Worm (Caenorhabditis elegans): Measurements from ENCODE around the gene clec-230.

DNA sequence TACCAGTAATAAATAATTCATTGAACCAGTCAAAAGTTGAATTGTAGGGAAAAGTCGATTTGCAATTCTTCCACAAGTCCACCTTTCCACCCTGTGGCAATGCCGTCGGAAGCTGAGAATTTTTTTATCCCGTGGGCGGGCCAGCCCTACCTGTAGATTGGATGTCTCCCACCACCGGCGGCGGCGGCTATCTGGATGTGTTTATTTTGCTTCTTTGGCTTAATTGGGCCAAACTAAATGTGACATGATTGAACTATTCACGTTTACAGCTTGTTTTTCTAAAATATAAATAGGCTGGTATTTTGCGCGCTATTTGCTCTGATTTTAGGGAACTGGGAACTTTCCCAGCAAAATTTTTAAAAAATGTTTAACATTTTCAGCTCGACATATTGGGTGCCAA lies 4.5 kb downstream of the clec-230 start, which contains the start of gene wrt-8:
- no peak for TF ChIP-seq flt-1 (GFP tag; IDR thresholded peaks at IDR 0.05)
- no peak for TF ChIP-seq ztf-23 (GFP tag; IDR thresholded peaks at IDR 0.05)
- TF ChIP-seq T22C8.4 (GFP tag; IDR thresholded peaks at IDR 0.05) = no peak
- TF ChIP-seq cog-1 (tag; optimal IDR thresholded peaks at IDR 0.05) = no peak
